Worm (Caenorhabditis elegans): ENCODE data around the gene nep-8.

- TF ChIP-seq sptf-1 (tag; optimal IDR thresholded peaks at IDR 0.05) (no peak), nhr-28 (tag; optimal IDR thresholded peaks at IDR 0.05) (no peak), unc-62 (GFP tag; optimal IDR thresholded peaks at IDR 0.05) (no peak), hlh-1 (tag; optimal IDR thresholded peaks at IDR 0.05) (no peak), unc-39 (tag; optimal IDR thresholded peaks at IDR 0.05) (no peak), nhr-237 (tag; optimal IDR thresholded peaks at IDR 0.05) (no peak), snpc-4 (tag; optimal IDR thresholded peaks at IDR 0.05) (no peak)
Measured at ce11 chrII:3443154-3443553, 39.5 kb downstream of the nep-8 start, which contains the start of gene C16C8.22.
